Worm (Caenorhabditis elegans): ENCODE data around the gene F14H12.8.

Gene F14H12.8

DNA sequence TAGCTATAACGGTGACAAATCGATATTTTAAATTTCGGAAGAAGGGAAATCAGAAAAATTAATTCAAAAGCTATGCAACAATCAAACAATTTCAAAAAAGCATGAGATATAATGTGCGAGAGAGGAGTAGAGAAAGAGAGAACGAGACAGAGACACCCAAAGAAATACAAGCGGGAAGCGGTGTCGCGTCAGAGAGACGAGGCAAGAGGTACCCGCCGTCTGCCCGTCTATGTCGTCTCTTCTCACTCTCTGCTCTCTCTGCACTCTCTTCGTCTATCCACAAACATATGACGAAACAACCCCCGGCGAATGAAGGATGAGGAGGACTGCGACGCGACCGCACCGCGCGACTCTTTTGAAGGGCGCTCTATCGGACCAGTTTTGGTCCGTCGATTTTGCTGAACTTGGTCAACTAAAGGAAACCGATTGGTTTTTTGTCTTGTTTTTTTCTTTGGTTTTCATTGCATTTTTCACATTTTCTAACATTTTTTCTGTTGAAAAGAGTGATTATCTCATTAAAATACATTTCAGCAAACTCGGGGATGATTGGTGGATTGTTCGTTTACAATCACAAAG, 24.1 kb upstream of the F14H12.8 start, which contains the start of gene dpy-23 (continued):
- TF ChIP-seq F57A8.1 (GFP tag; optimal IDR thresholded peaks at IDR 0.05) (no peak), Y53F4B.3 (GFP tag; IDR thresholded peaks at IDR 0.05) (no peak), nhr-120 (GFP tag; IDR thresholded peaks at IDR 0.05) (no peak), B0035.1 (tag; optimal IDR thresholded peaks at IDR 0.05) (peak; percentile 12), snpc-1.1 (tag; optimal IDR thresholded peaks at IDR 0.05; ENCODE audit: insufficient read depth) (no peak), Y53G8AR.9 (GFP tag; conservative IDR thresholded peaks at IDR 0.05) (peak; percentile 69; the same call in 1 of the 2 replicates), F22D6.2 (tag; optimal IDR thresholded peaks at IDR 0.05) (peak; percentile 35), nhr-80 (tag; optimal IDR thresholded peaks at IDR 0.05) (peak; percentile 87), rcor-1 (GFP tag; IDR thresholded peaks at IDR 0.05) (peak; percentile 61), ceh-100 (GFP tag; IDR thresholded peaks at IDR 0.05) (no peak), F52B5.7 (tag; optimal IDR thresholded peaks at IDR 0.05) (peak; percentile 4), nfya-2 (GFP tag; IDR thresholded peaks at IDR 0.05) (no peak), madf-10 (tag; optimal IDR thresholded peaks at IDR 0.05) (peak; percentile 96), ZK185.1 (tag; optimal IDR thresholded peaks at IDR 0.05; ENCODE audit: poor library complexity, severe bottlenecking) (peak; percentile 81), cebp-2 (GFP tag; IDR thresholded peaks at IDR 0.05) (no peak), rpc-1 (optimal IDR thresholded peaks at IDR 0.05) (no peak), rpc-1 (tag; optimal IDR thresholded peaks at IDR 0.05) (no peak), tbp1 (GFP tag; optimal IDR thresholded peaks at IDR 0.05) (peak; percentile 49), lin-54 (GFP tag; optimal IDR thresholded peaks at IDR 0.05) (peak; percentile 51), ceh-40 (GFP tag; IDR thresholded peaks at IDR 0.05) (no peak), somi-1 (GFP tag; optimal IDR thresholded peaks at IDR 0.05) (peak; percentile 86), lin-35 (GFP tag; optimal IDR thresholded peaks at IDR 0.05) (peak in 1 of 3 experiments; percentile 75), ztf-26 (tag; optimal IDR thresholded peaks at IDR 0.05) (peak; percentile 76), dpl-1 (GFP tag; optimal IDR thresholded peaks at IDR 0.05) (peak; percentile 5), chd-7 (tag; optimal IDR thresholded peaks at IDR 0.05) (peak; percentile 82), mcd-1 (GFP tag; IDR thresholded peaks at IDR 0.05) (peak; percentile 71), unc-62 (GFP tag; optimal IDR thresholded peaks at IDR 0.05) (no peak), madf-3 (GFP tag; IDR thresholded peaks at IDR 0.05) (peak; percentile 85), Y67H2A.10 (GFP tag; conservative IDR thresholded peaks at IDR 0.05) (peak; percentile 64), atf-7 (tag; optimal IDR thresholded peaks at IDR 0.05) (peak; percentile 72), F23B12.7 (tag; optimal IDR thresholded peaks at IDR 0.05; ENCODE audit: insufficient read depth) (peak; percentile 70), dpff-1 (tag; optimal IDR thresholded peaks at IDR 0.05) (no peak), mes-4 (tag; optimal IDR thresholded peaks at IDR 0.05) (no peak), akir-1 (GFP tag; optimal IDR thresholded peaks at IDR 0.05) (no peak), let-607 (tag; optimal IDR thresholded peaks at IDR 0.05) (peak in 1 of 2 experiments; percentile 59), Y56A3A.18 (GFP tag; IDR thresholded peaks at IDR 0.05) (no peak), B0336.3 (GFP tag; IDR thresholded peaks at IDR 0.05) (peak; percentile 81), ekl-4 (GFP tag; IDR thresholded peaks at IDR 0.05) (peak; percentile 55), ets-4 (GFP tag; optimal IDR thresholded peaks at IDR 0.05) (peak; percentile 64), pha-4 (tag; optimal IDR thresholded peaks at IDR 0.05) (peak; percentile 33), egrh-3 (GFP tag; IDR thresholded peaks at IDR 0.05) (peak; percentile 60), madf-6 (GFP tag; IDR thresholded peaks at IDR 0.05) (peak; percentile 40), zfh-2 (GFP tag; conservative IDR thresholded peaks at IDR 0.05) (peak; percentile 99), gei-17 (GFP tag; optimal IDR thresholded peaks at IDR 0.05) (peak; percentile 73), die-1 (tag; optimal IDR thresholded peaks at IDR 0.05) (peak; percentile 16)

Data from whole organism, young adult.